Worm (Caenorhabditis elegans) whole organism, L2 larva: Measurements from ENCODE around the gene K10D11.4.

Source experiments
- ZK546.5 ChIP-seq: sonication (generic microtip); optimal IDR thresholded peaks from 2 replicates; lab custom pipeline; 2017; ENCODE audit warnings: missing biosample characterization, missing genetic modification characterization
- ama-1 ChIP-seq: fragments of 150-350 bp; optimal IDR thresholded peaks from 2 replicates; lab custom pipeline; 2018; ENCODE audit warnings: inconsistent platforms
- dmd-4 ChIP-seq: sonication (generic microtip); optimal IDR thresholded peaks from 2 replicates; lab custom pipeline; 2017; ENCODE audit warnings: missing biosample characterization, missing genetic modification characterization
- egl-27 ChIP-seq: sonication (generic microtip); optimal IDR thresholded peaks from 3 replicates; lab custom pipeline; 2017; ENCODE audit warnings: missing biosample characterization, missing genetic modification reagents, missing genetic modification characterization
- fos-1 ChIP-seq: fragments of 150-350 bp; optimal IDR thresholded peaks from 2 replicates; lab custom pipeline; 2014; ENCODE audit warnings: missing biosample characterization, missing genetic modification characterization
- nhr-11 ChIP-seq: fragments of 150-350 bp; optimal IDR thresholded peaks from 2 replicates; lab custom pipeline; 2014; ENCODE audit warnings: missing biosample characterization, missing genetic modification characterization
- nhr-21 ChIP-seq: fragments of 150-350 bp; optimal IDR thresholded peaks from 2 replicates; lab custom pipeline; 2014; ENCODE audit warnings: missing biosample characterization, missing genetic modification characterization
- nhr-237 ChIP-seq: fragments of 150-350 bp; optimal IDR thresholded peaks from 2 replicates; lab custom pipeline; 2014; ENCODE audit warnings: missing biosample characterization, missing genetic modification characterization
- nhr-25 ChIP-seq: fragments of 150-350 bp; sonication (generic microtip); optimal IDR thresholded peaks from 3 replicates; lab custom pipeline; 2014; ENCODE audit warnings: missing biosample characterization, missing genetic modification characterization
- skn-1 ChIP-seq: sonication (generic microtip); optimal IDR thresholded peaks from 2 replicates; lab custom pipeline; 2017; ENCODE audit warnings: missing biosample characterization, missing genetic modification characterization
- snpc-4 ChIP-seq: fragments of 150-350 bp; optimal IDR thresholded peaks from 2 replicates; lab custom pipeline; 2014; ENCODE audit warnings: missing biosample characterization, missing genetic modification characterization
- unc-55 ChIP-seq: fragments of 150-350 bp; sonication (generic microtip); optimal IDR thresholded peaks from 3 replicates; lab custom pipeline; 2014; ENCODE audit warnings: missing biosample characterization, missing genetic modification reagents, missing genetic modification characterization
- unc-62 ChIP-seq: fragments of 150-350 bp; optimal IDR thresholded peaks from 2 replicates; lab custom pipeline; 2014; ENCODE audit warnings: missing biosample characterization, missing genetic modification reagents, missing genetic modification characterization
- zag-1 ChIP-seq: fragments of 150-350 bp; optimal IDR thresholded peaks from 2 replicates; lab custom pipeline; 2014; ENCODE audit warnings: missing biosample characterization, missing genetic modification characterization

ce11 chrIV:12999087-12999486 is 4.8 kb upstream of the K10D11.4 start:
- TF ChIP-seq nhr-25 (tag; lab: Kevin White, UChicago) (no peak), dmd-4 (tag; lab: Kevin White, UChicago) (no peak), nhr-237 (no peak), nhr-11 (tag; lab: Kevin White, UChicago) (no peak), nhr-21 (no peak), ama-1 (lab: Kevin White, UChicago) (no peak), unc-55 (GFP tag; lab: Kevin White, UChicago) (no peak), zag-1 (tag; lab: Kevin White, UChicago) (no peak), skn-1 (tag; lab: Kevin White, UChicago) (no peak), egl-27 (no peak), snpc-4 (tag; lab: Kevin White, UChicago) (no peak), unc-62 (GFP tag; lab: Kevin White, UChicago) (no peak), ZK546.5 (tag; lab: Kevin White, UChicago) (no peak), fos-1 (tag; lab: Kevin White, UChicago) (no peak)
